Worm (Caenorhabditis elegans) whole organism, mixed stage, embryonic: Measurements from ENCODE around the gene spex-3.

Source experiments
- blmp-1 ChIP-seq: fragments of 150-350 bp; optimal IDR thresholded peaks from 2 replicates; lab custom pipeline; 2014; ENCODE audit warnings: missing biosample characterization, missing genetic modification characterization
- ceh-43 ChIP-seq: fragments of 200-800 bp; sonication (Bioruptor generic); optimal IDR thresholded peaks from 2 replicates; lab custom pipeline; 2018; ENCODE audit warnings: mild to moderate bottlenecking, missing genetic modification characterization, moderate library complexity, missing compliant biosample characterization
- cnd-1 ChIP-seq: fragments of 200-800 bp; sonication (Bioruptor generic); optimal IDR thresholded peaks from 2 replicates; lab custom pipeline; 2018; ENCODE audit warnings: mild to moderate bottlenecking, missing genetic modification characterization, missing compliant biosample characterization
- drap-1 ChIP-seq: fragments of 200-800 bp; sonication (Bioruptor generic); optimal IDR thresholded peaks from 3 replicates; lab custom pipeline; 2018; ENCODE audit warnings: mild to moderate bottlenecking, missing genetic modification characterization, missing compliant biosample characterization
- elt-1 ChIP-seq: sonication (generic microtip); optimal IDR thresholded peaks from 2 replicates; lab custom pipeline; 2017; ENCODE audit warnings: missing genetic modification characterization, mild to moderate bottlenecking, missing compliant biosample characterization, antibody characterized with exemption, moderate library complexity, borderline replicate concordance; ENCODE audit not compliant: insufficient read depth
- mep-1 ChIP-seq: fragments of 150-350 bp; optimal IDR thresholded peaks from 2 replicates; lab custom pipeline; 2017; ENCODE audit warnings: missing biosample characterization, missing genetic modification reagents, missing genetic modification characterization, inconsistent platforms
- nhr-12 ChIP-seq: fragments of 150-350 bp; optimal IDR thresholded peaks from 2 replicates; lab custom pipeline; 2014; ENCODE audit warnings: missing biosample characterization, missing genetic modification characterization
- nhr-237 ChIP-seq: fragments of 150-350 bp; optimal IDR thresholded peaks from 2 replicates; lab custom pipeline; 2014; ENCODE audit warnings: missing biosample characterization, missing genetic modification characterization
- pha-4 ChIP-seq: fragments of 150-350 bp; optimal IDR thresholded peaks from 2 replicates; lab custom pipeline; 2018; ENCODE audit warnings: missing biosample characterization, missing genetic modification reagents, missing genetic modification characterization

DNA sequence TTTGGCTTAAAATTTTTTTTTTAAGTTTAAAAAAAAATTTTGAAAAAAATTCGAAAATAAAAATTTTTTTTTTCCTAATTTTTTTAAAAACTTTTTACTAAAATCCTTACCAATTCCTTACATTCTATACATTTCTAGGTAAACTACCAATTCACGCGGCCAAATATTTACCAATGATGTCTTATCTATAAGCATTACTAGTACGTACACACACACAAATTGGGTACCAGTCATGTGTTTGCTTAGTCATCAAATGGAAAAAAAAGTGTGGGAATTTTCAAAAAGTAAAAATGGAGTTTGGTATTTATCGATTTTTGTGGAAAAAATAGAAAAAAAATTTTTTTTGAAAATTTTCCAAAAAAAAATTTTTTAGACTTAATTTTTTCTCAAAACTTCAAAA lies 25.6 kb downstream of the spex-3 start, which contains the start of gene Y22D7AR.6:
- TF ChIP-seq mep-1 (tag; lab: Kevin White, UChicago) (no peak), nhr-12 (tag; lab: Kevin White, UChicago) (no peak), drap-1 (GFP tag; lab: Kevin White, UChicago) (no peak), elt-1 (no peak), nhr-237 (tag; lab: Kevin White, UChicago) (no peak), ceh-43 (no peak), pha-4 (no peak), blmp-1 (tag; lab: Kevin White, UChicago) (no peak), cnd-1 (tag; lab: Kevin White, UChicago) (no peak)
